Fruit fly (Drosophila melanogaster): ENCODE results near the gene Manf.

The Manf gene

dm6 chr3R:16338342-16338741 lies 10.9 kb upstream of the Manf start (continued):
- TF ChIP-seq Ets65A (GFP tag) (no peak), Sry-δ (GFP tag; optimal IDR thresholded peaks at IDR 0.05) (peak; percentile 51), Dp (GFP tag; optimal IDR thresholded peaks at IDR 0.05) (peak; percentile 97), CG15601 (tag; optimal IDR thresholded peaks at IDR 0.05) (peak; percentile 26), CG14050 (GFP tag; IDR thresholded peaks at IDR 0.05) (no peak), twi (tag; optimal IDR thresholded peaks at IDR 0.05) (peak; percentile 6), HHEX (GFP tag; optimal IDR thresholded peaks at IDR 0.05) (no peak), ci (GFP tag; IDR thresholded peaks at IDR 0.05) (0 out of 3 replicates have a peak, but pooled peaks have one; percentile 22), CG30020 (tag; optimal IDR thresholded peaks at IDR 0.05) (peak; percentile 10), CG17361 (GFP tag; IDR thresholded peaks at IDR 0.05) (peak; percentile 18; the same call in 1 of the 3 replicates), tna (GFP tag; IDR thresholded peaks at IDR 0.05; ENCODE audit: partially characterized antibody) (no peak), Aef1 (GFP tag; IDR thresholded peaks at IDR 0.05) (peak; percentile 76), dmrt99B (tag; optimal IDR thresholded peaks at IDR 0.05) (no peak), B-H2 (GFP tag; optimal IDR thresholded peaks at IDR 0.05) (peak; percentile 23), bbx (GFP tag; IDR thresholded peaks at IDR 0.05; ENCODE audit: partially characterized antibody) (peak; percentile 52; the same call in 1 of the 2 replicates), CTCF (GFP tag; optimal IDR thresholded peaks at IDR 0.05) (peak; percentile 23), p53 (GFP tag; optimal IDR thresholded peaks at IDR 0.05) (peak; percentile 12), CG8765 (GFP tag; IDR thresholded peaks at IDR 0.05) (no peak), CG2116 (GFP tag; optimal IDR thresholded peaks at IDR 0.05) (peak; percentile 44), H2.0 (GFP tag; IDR thresholded peaks at IDR 0.05) (no peak), sima (GFP tag; optimal IDR thresholded peaks at IDR 0.05) (no peak), BEAF-32 (GFP tag; optimal IDR thresholded peaks at IDR 0.05) (peak; percentile 49), CG11504 (tag; optimal IDR thresholded peaks at IDR 0.05) (peak; percentile 30), Pdp1 (GFP tag; optimal IDR thresholded peaks at IDR 0.05) (peak in 1 of 2 experiments; percentile 61), Nf-YA (GFP tag; IDR thresholded peaks at IDR 0.05) (peak; percentile 38; the same call in 1 of the 2 replicates), slbo (GFP tag; IDR thresholded peaks at IDR 0.05) (no peak), ttk (GFP tag; IDR thresholded peaks at IDR 0.05) (no peak), CG10147 (GFP tag; optimal IDR thresholded peaks at IDR 0.05) (peak; percentile 12), MESR4 (GFP tag; optimal IDR thresholded peaks at IDR 0.05) (peak; percentile 45), CG3281 (GFP tag; optimal IDR thresholded peaks at IDR 0.05) (no peak), CG8089 (GFP tag; optimal IDR thresholded peaks at IDR 0.05) (no peak), phol (tag; optimal IDR thresholded peaks at IDR 0.05) (peak; percentile 16), Optix (GFP tag; IDR thresholded peaks at IDR 0.05) (no peak), CG2712 (tag; optimal IDR thresholded peaks at IDR 0.05) (peak; percentile 51), NC2α (GFP tag; optimal IDR thresholded peaks at IDR 0.05) (peak; percentile 97), CG7271 (tag; optimal IDR thresholded peaks at IDR 0.05) (peak; percentile 24), pita (GFP tag; optimal IDR thresholded peaks at IDR 0.05) (no peak), E2f1 (GFP tag; IDR thresholded peaks at IDR 0.05) (no peak), CG14710 (tag; optimal IDR thresholded peaks at IDR 0.05) (peak; percentile 71), slou (GFP tag; optimal IDR thresholded peaks at IDR 0.05) (no peak), trem (tag; optimal IDR thresholded peaks at IDR 0.05) (peak; percentile 75), NC2β (GFP tag; optimal IDR thresholded peaks at IDR 0.05) (peak; percentile 87), CHES-1-like (GFP tag; optimal IDR thresholded peaks at IDR 0.05) (peak; percentile 10), Myb (GFP tag; optimal IDR thresholded peaks at IDR 0.05) (peak; percentile 54), CG4360 (GFP tag; IDR thresholded peaks at IDR 0.05) (peak; percentile 97), Opbp (GFP tag; IDR thresholded peaks at IDR 0.05; ENCODE audit: partially characterized antibody) (peak; percentile 49; the same call in 2 of the 3 replicates), CG7745 (tag; optimal IDR thresholded peaks at IDR 0.05) (peak; percentile 28), pzg (GFP tag; optimal IDR thresholded peaks at IDR 0.05) (peak; percentile 98), pros (GFP tag; optimal IDR thresholded peaks at IDR 0.05) (no peak), CG34376 (GFP tag; optimal IDR thresholded peaks at IDR 0.05) (peak; percentile 45), CrebB (tag; optimal IDR thresholded peaks at IDR 0.05) (peak; percentile 57)
